Fruit fly (Drosophila melanogaster) whole organism: ENCODE data around the gene cib.

Source experiments
- psq ChIP-seq: fragments of >200 bp; optimal IDR thresholded peaks from 2 replicates; lab custom pipeline; 2017
- usp ChIP-seq: fragments of >200 bp; optimal IDR thresholded peaks from 2 replicates; lab custom pipeline; 2017; ENCODE audit warnings: missing biosample characterization, missing genetic modification characterization, mixed read lengths

- no peak for TF ChIP-seq psq (lab: Kevin White, UChicago)
- no peak for TF ChIP-seq usp (GFP tag; lab: Kevin White, UChicago)
Measured at dm6 chrX:4119582-4119981, 13.7 kb downstream of the cib start.
